Worm (Caenorhabditis elegans): ENCODE results near the gene R10D12.8.

ce11 chrV:14001929-14002328, 48.8 kb upstream of the R10D12.8 start:
- TF ChIP-seq drap-1 (GFP tag; optimal IDR thresholded peaks at IDR 0.05) = no peak
- no peak for TF ChIP-seq nhr-12 (tag; optimal IDR thresholded peaks at IDR 0.05)
- no peak for TF ChIP-seq lin-13 (tag; optimal IDR thresholded peaks at IDR 0.05)
- TF ChIP-seq nhr-76 (tag; optimal IDR thresholded peaks at IDR 0.05) = no peak
- TF ChIP-seq unc-62 (GFP tag; optimal IDR thresholded peaks at IDR 0.05) = no peak

Measured in whole organism, mixed stage, embryonic.